Worm (Caenorhabditis elegans): ENCODE measurements around the gene Y45F10D.15.

ce11 chrIV:13795249-13795909 lies 25.4 kb downstream of the Y45F10D.15 start:
- TF ChIP-seq nhr-11 (tag; optimal IDR thresholded peaks at IDR 0.05): no peak
- TF ChIP-seq nhr-77 (tag; optimal IDR thresholded peaks at IDR 0.05): no peak
- no peak for TF ChIP-seq nhr-6 (tag; optimal IDR thresholded peaks at IDR 0.05)
- no peak for TF ChIP-seq snpc-4 (tag; optimal IDR thresholded peaks at IDR 0.05)
- no peak for TF ChIP-seq nhr-23 (tag; optimal IDR thresholded peaks at IDR 0.05)
- no peak for TF ChIP-seq lsy-2 (tag; optimal IDR thresholded peaks at IDR 0.05)
